Worm (Caenorhabditis elegans): ENCODE results near the gene srxa-7.
A peak's percentile ranks its signal among the peaks of the same experiment; 100 is the strongest.

Gene srxa-7

ce11 chrV:16357253-16357652, 49.9 kb downstream of the srxa-7 start, which contains the start of gene pptr-1:
Gene pptr-1, plus strand, starts transcription at chrV:16357521.
- TF ChIP-seq nhr-120 (GFP tag; IDR thresholded peaks at IDR 0.05): no peak
- TF ChIP-seq cebp-1 (GFP tag; IDR thresholded peaks at IDR 0.05): no peak
- TF ChIP-seq cebp-1 (tag; optimal IDR thresholded peaks at IDR 0.05): peak; percentile 4
- TF ChIP-seq T26A5.8 (tag; optimal IDR thresholded peaks at IDR 0.05): no peak
- TF ChIP-seq Y56A3A.18 (GFP tag; IDR thresholded peaks at IDR 0.05): 0 out of 2 replicates have a peak, but pooled peaks have one; percentile 12
- peak; percentile 32; the same call in 1 of the 2 replicates for TF ChIP-seq hmg-1.2 (GFP tag; IDR thresholded peaks at IDR 0.05)
- no peak for TF ChIP-seq gei-17 (GFP tag; optimal IDR thresholded peaks at IDR 0.05)
- no peak for TF ChIP-seq nfya-1 (tag; optimal IDR thresholded peaks at IDR 0.05; ENCODE audit: borderline replicate concordance, insufficient read depth)
- TF ChIP-seq repo-1 (tag; optimal IDR thresholded peaks at IDR 0.05): no peak
- no peak for TF ChIP-seq F10E7.11 (tag; optimal IDR thresholded peaks at IDR 0.05)
- no peak for TF ChIP-seq Y95B8A.8 (GFP tag; IDR thresholded peaks at IDR 0.05)
- no peak for TF ChIP-seq D2030.7 (GFP tag; IDR thresholded peaks at IDR 0.05)
- peak; percentile 20 for TF ChIP-seq lin-40 (tag; optimal IDR thresholded peaks at IDR 0.05)
- TF ChIP-seq nhr-80 (tag; optimal IDR thresholded peaks at IDR 0.05): peak; percentile 47
- TF ChIP-seq madf-8 (GFP tag; conservative IDR thresholded peaks at IDR 0.05): no peak
- TF ChIP-seq Y53G8AR.9 (GFP tag; conservative IDR thresholded peaks at IDR 0.05): no peak
- TF ChIP-seq lir-1 (GFP tag; conservative IDR thresholded peaks at IDR 0.05): no peak
- no peak for TF ChIP-seq fkh-3 (tag; optimal IDR thresholded peaks at IDR 0.05)
- no peak for TF ChIP-seq rpc-1 (optimal IDR thresholded peaks at IDR 0.05)
- TF ChIP-seq rpc-1 (tag; optimal IDR thresholded peaks at IDR 0.05): no peak

Data from whole organism, young adult.